Worm (Caenorhabditis elegans): ENCODE measurements around the gene M110.9.

The M110.9 gene

DNA sequence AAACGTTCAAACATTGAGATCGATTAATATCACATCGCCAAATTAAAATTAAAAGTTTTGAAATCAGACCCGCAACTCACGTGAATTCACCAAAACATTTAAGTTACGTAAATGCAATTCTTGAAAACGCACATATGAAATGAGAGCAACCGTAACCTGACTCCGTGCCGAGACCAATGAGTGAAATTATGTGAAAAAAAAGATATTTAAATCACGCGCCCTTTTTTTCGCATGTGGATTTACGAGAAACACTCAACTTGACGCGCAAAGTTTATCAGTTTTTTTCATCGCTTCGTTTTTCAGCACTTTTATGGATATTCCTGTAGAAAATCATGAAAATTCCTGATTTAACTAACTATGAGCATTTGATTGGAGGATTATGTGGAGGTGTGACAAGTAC lies 45.0 kb downstream of the M110.9 start, which contains the start of the genes gei-14 and slc-25A32 (continued):
- TF ChIP-seq alr-1 (tag; optimal IDR thresholded peaks at IDR 0.05; ENCODE audit: borderline replicate concordance) (no peak), ceh-82 (tag; optimal IDR thresholded peaks at IDR 0.05) (peak in 2 of 3 experiments; percentile 33 to 34), C16A3.4 (tag; optimal IDR thresholded peaks at IDR 0.05) (no peak), C04F5.9 (tag; optimal IDR thresholded peaks at IDR 0.05) (no peak), rnt-1 (tag; optimal IDR thresholded peaks at IDR 0.05) (peak; percentile 33), efl-3 (GFP tag; optimal IDR thresholded peaks at IDR 0.05) (no peak), nhr-12 (tag; optimal IDR thresholded peaks at IDR 0.05) (no peak), ceh-88 (GFP tag; IDR thresholded peaks at IDR 0.05) (no peak), mab-9 (GFP tag; IDR thresholded peaks at IDR 0.05) (no peak), Y116A8C.19 (tag; optimal IDR thresholded peaks at IDR 0.05; ENCODE audit: borderline replicate concordance) (no peak), fkh-4 (tag; optimal IDR thresholded peaks at IDR 0.05; ENCODE audit: borderline replicate concordance) (no peak), pqm-1 (tag; optimal IDR thresholded peaks at IDR 0.05) (no peak), nhr-84 (tag; optimal IDR thresholded peaks at IDR 0.05) (no peak), nhr-85 (tag) (peak; percentile 65), sox-4 (tag; optimal IDR thresholded peaks at IDR 0.05) (no peak), elt-2 (tag; optimal IDR thresholded peaks at IDR 0.05) (no peak), nhr-28 (tag; optimal IDR thresholded peaks at IDR 0.05) (no peak), swsn-7 (tag; optimal IDR thresholded peaks at IDR 0.05) (no peak), fkh-10 (GFP tag; optimal IDR thresholded peaks at IDR 0.05) (no peak), elt-3 (tag; optimal IDR thresholded peaks at IDR 0.05) (peak in 1 of 6 experiments; percentile 24), ceh-8 (GFP tag; optimal IDR thresholded peaks at IDR 0.05) (no peak), ceh-90 (tag; optimal IDR thresholded peaks at IDR 0.05) (no peak), unc-62 (GFP tag; optimal IDR thresholded peaks at IDR 0.05) (no peak), zip-4 (GFP tag; optimal IDR thresholded peaks at IDR 0.05) (no peak), zag-1 (tag; optimal IDR thresholded peaks at IDR 0.05) (no peak), unc-30 (tag; optimal IDR thresholded peaks at IDR 0.05) (no peak), efl-1 (optimal IDR thresholded peaks at IDR 0.05) (peak; percentile 92 to 95), efl-1 (GFP tag; optimal IDR thresholded peaks at IDR 0.05 in 1 of 2) (peak; percentile 90 to 99), lsy-2 (tag; optimal IDR thresholded peaks at IDR 0.05) (peak; percentile 68 to 81), sptf-1 (tag; optimal IDR thresholded peaks at IDR 0.05) (no peak)

DNA sequence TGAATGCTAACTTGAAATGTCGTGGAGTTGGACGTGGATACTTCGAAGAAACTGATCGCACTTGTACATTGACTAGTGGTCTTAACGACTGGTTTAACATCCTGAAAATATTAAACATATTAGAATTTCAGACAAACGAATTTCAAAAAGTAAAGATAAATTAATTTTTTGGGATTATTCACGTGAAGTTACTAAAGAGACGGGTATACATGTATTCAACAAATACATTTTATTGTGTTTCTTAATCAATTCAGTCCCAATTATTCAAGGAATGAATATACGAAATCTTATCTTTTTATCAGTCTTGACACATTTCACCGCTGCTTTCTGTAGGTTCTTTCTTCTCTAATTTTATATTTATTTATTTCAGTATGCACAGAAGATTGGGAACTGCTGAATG lies 47.3 kb downstream of the M110.9 start, which contains the start of the genes mrpl-10 and clec-142:
mrpl-10 (minus strand) TSS at position 101 of the 400 bp plus-strand sequence.
clec-142 (plus strand) TSS at position 264 of the 400 bp plus-strand sequence.
- no peak for TF ChIP-seq tlp-1 (tag; optimal IDR thresholded peaks at IDR 0.05)
- no peak for TF ChIP-seq ztf-4 (tag; optimal IDR thresholded peaks at IDR 0.05)
- no peak for TF ChIP-seq elt-3 (tag; optimal IDR thresholded peaks at IDR 0.05)
- TF ChIP-seq lsy-2 (tag; optimal IDR thresholded peaks at IDR 0.05), result no peak

Measured in whole organism, L1 larva.